Fruit fly (Drosophila melanogaster): ENCODE results near the gene CG15196.

Gene CG15196

dm6 chrX:11379747-11380146 is 30.0 kb upstream of the CG15196 start:
- TF ChIP-seq sv (GFP tag; optimal IDR thresholded peaks at IDR 0.05) (no peak), HLH106 (tag; optimal IDR thresholded peaks at IDR 0.05) (no peak), Abd-B (GFP tag; optimal IDR thresholded peaks at IDR 0.05) (no peak), ey (GFP tag; optimal IDR thresholded peaks at IDR 0.05) (no peak), Myc (optimal IDR thresholded peaks at IDR 0.05) (no peak), brk (GFP tag; optimal IDR thresholded peaks at IDR 0.05) (no peak), CG32264 (GFP tag; optimal IDR thresholded peaks at IDR 0.05) (no peak), Rel (GFP tag; optimal IDR thresholded peaks at IDR 0.05) (no peak), Rel (tag; optimal IDR thresholded peaks at IDR 0.05) (no peak), psq (GFP tag; optimal IDR thresholded peaks at IDR 0.05) (no peak), h (GFP tag; optimal IDR thresholded peaks at IDR 0.05) (no peak), jim (GFP tag; optimal IDR thresholded peaks at IDR 0.05) (no peak), Mio (GFP tag; optimal IDR thresholded peaks at IDR 0.05) (no peak), Vsx2 (GFP tag; optimal IDR thresholded peaks at IDR 0.05; ENCODE audit: partially characterized antibody) (no peak), CG9705 (GFP tag; optimal IDR thresholded peaks at IDR 0.05) (no peak), dl (GFP tag; optimal IDR thresholded peaks at IDR 0.05; ENCODE audit: insufficient read depth in 1 of 2, partially characterized antibody in 2 of 2) (no peak), fru (GFP tag; optimal IDR thresholded peaks at IDR 0.05) (no peak), br (GFP tag; optimal IDR thresholded peaks at IDR 0.05) (no peak), foxo (GFP tag; optimal IDR thresholded peaks at IDR 0.05) (no peak), Dfd (GFP tag; optimal IDR thresholded peaks at IDR 0.05) (no peak), Sp1 (GFP tag; optimal IDR thresholded peaks at IDR 0.05) (no peak)

- TF ChIP-seq jim (GFP tag; optimal IDR thresholded peaks at IDR 0.05) (no peak), sage (GFP tag; optimal IDR thresholded peaks at IDR 0.05) (no peak), foxo (GFP tag; optimal IDR thresholded peaks at IDR 0.05) (no peak), dsf (GFP tag; optimal IDR thresholded peaks at IDR 0.05; ENCODE audit: borderline replicate concordance) (no peak), CrebA (GFP tag; optimal IDR thresholded peaks at IDR 0.05; ENCODE audit: borderline replicate concordance) (no peak), Sp1 (GFP tag; optimal IDR thresholded peaks at IDR 0.05) (no peak), CG9705 (GFP tag; optimal IDR thresholded peaks at IDR 0.05) (no peak)
Measured at dm6 chrX:11382588-11382987, 27.2 kb upstream of the CG15196 start.

dm6 chrX:11383530-11383929 is 26.2 kb upstream of the CG15196 start:
- no peak for TF ChIP-seq Dif (GFP tag; optimal IDR thresholded peaks at IDR 0.05; ENCODE audit: partially characterized antibody)
- TF ChIP-seq Dfd (GFP tag; optimal IDR thresholded peaks at IDR 0.05), result no peak
- TF ChIP-seq Hnf4 (GFP tag; optimal IDR thresholded peaks at IDR 0.05), result no peak
- no peak for TF ChIP-seq GATAd (GFP tag; optimal IDR thresholded peaks at IDR 0.05)
- TF ChIP-seq foxo (GFP tag; optimal IDR thresholded peaks at IDR 0.05), result no peak
- TF ChIP-seq OdsH (GFP tag; optimal IDR thresholded peaks at IDR 0.05), result no peak
- no peak for TF ChIP-seq jim (GFP tag; optimal IDR thresholded peaks at IDR 0.05)
- no peak for TF ChIP-seq Sp1 (GFP tag; optimal IDR thresholded peaks at IDR 0.05)
- no peak for TF ChIP-seq CG32264 (GFP tag; optimal IDR thresholded peaks at IDR 0.05)
- TF ChIP-seq Hr78 (GFP tag; optimal IDR thresholded peaks at IDR 0.05), result no peak
- TF ChIP-seq woc (GFP tag; optimal IDR thresholded peaks at IDR 0.05), result no peak
- TF ChIP-seq psq (GFP tag; optimal IDR thresholded peaks at IDR 0.05), result no peak
- TF ChIP-seq dl (GFP tag; optimal IDR thresholded peaks at IDR 0.05; ENCODE audit: insufficient read depth in 1 of 2, partially characterized antibody in 2 of 2), result no peak

dm6 chrX:11384023-11384444 is 25.7 kb upstream of the CG15196 start:
- TF ChIP-seq dmrt93B (GFP tag; optimal IDR thresholded peaks at IDR 0.05) (peak; percentile 2), Abd-B (GFP tag; optimal IDR thresholded peaks at IDR 0.05) (no peak), fru (GFP tag; optimal IDR thresholded peaks at IDR 0.05) (peak; percentile 50), foxo (GFP tag; optimal IDR thresholded peaks at IDR 0.05) (peak in 1 of 2 experiments; percentile 71), sv (GFP tag; optimal IDR thresholded peaks at IDR 0.05) (peak; percentile 72), Dif (GFP tag; optimal IDR thresholded peaks at IDR 0.05; ENCODE audit: partially characterized antibody) (no peak), Hnf4 (GFP tag; optimal IDR thresholded peaks at IDR 0.05) (no peak), dl (GFP tag; optimal IDR thresholded peaks at IDR 0.05; ENCODE audit: insufficient read depth in 1 of 2, partially characterized antibody in 2 of 2) (no peak), rgr (GFP tag; optimal IDR thresholded peaks at IDR 0.05) (peak; percentile 26), h (GFP tag; optimal IDR thresholded peaks at IDR 0.05) (peak; percentile 37), ey (GFP tag; optimal IDR thresholded peaks at IDR 0.05) (peak; percentile 21), Sp1 (GFP tag; optimal IDR thresholded peaks at IDR 0.05) (peak; percentile 31), psq (GFP tag; optimal IDR thresholded peaks at IDR 0.05) (no peak), jim (GFP tag; optimal IDR thresholded peaks at IDR 0.05) (no peak), pan (optimal IDR thresholded peaks at IDR 0.05) (no peak), HLH106 (tag; optimal IDR thresholded peaks at IDR 0.05) (peak; percentile 36), OdsH (GFP tag; optimal IDR thresholded peaks at IDR 0.05) (peak; percentile 2)

Measured in whole organism, wandering third instar larva.